Worm (Caenorhabditis elegans) whole organism, young adult: Measurements from ENCODE around the gene T03D3.5.

ENCODE experiments used
- B0019.2 ChIP-seq: fragments of 200-800 bp; sonication (Bioruptor generic); conservative IDR thresholded peaks from 2 replicates; pipeline ENCODE4 v1.3.6; 2022; ENCODE audit warnings: missing genetic modification reagents, missing genetic modification characterization, missing compliant biosample characterization
- B0336.3 ChIP-seq: fragments of 200-800 bp; sonication (Bioruptor generic); IDR thresholded peaks from 2 replicates; pipeline ENCODE4 v1.3.6; 2022; ENCODE audit warnings: missing genetic modification characterization, missing compliant biosample characterization
- C06A6.2 ChIP-seq: fragments of 200-800 bp; sonication (Bioruptor generic); conservative IDR thresholded peaks from 2 replicates; pipeline ENCODE4 v1.3.6; 2022; ENCODE audit warnings: missing genetic modification characterization, missing compliant biosample characterization
- C17E4.6 ChIP-seq: fragments of 200-800 bp; sonication (Bioruptor generic); IDR thresholded peaks from 2 replicates; pipeline ENCODE4 v1.3.6; 2022; ENCODE audit warnings: missing genetic modification reagents, missing genetic modification characterization, missing compliant biosample characterization
- D2030.7 ChIP-seq: fragments of 200-800 bp; sonication (Bioruptor generic); IDR thresholded peaks from 2 replicates; pipeline ENCODE4 v1.3.6; 2022; ENCODE audit warnings: missing genetic modification reagents, missing genetic modification characterization, missing compliant biosample characterization
- F37B4.10 ChIP-seq: fragments of 200-800 bp; sonication (Bioruptor generic); IDR thresholded peaks from 2 replicates; pipeline ENCODE4 v1.3.6; 2022; ENCODE audit warnings: missing genetic modification characterization, missing compliant biosample characterization
- F52B5.7 ChIP-seq: sonication (generic microtip); optimal IDR thresholded peaks from 2 replicates; lab custom pipeline; 2016; ENCODE audit warnings: mild to moderate bottlenecking, missing genetic modification characterization, missing compliant biosample characterization
- F57A8.1 ChIP-seq: fragments of 200-800 bp; sonication (Bioruptor generic); optimal IDR thresholded peaks from 2 replicates; lab custom pipeline; 2018; ENCODE audit warnings: mild to moderate bottlenecking, missing genetic modification characterization, moderate library complexity, missing compliant biosample characterization
- F57C9.4 ChIP-seq: sonication (generic microtip); optimal IDR thresholded peaks from 2 replicates; lab custom pipeline; 2017; ENCODE audit warnings: mild to moderate bottlenecking, missing genetic modification characterization, missing compliant biosample characterization
- K12H6.12 ChIP-seq: fragments of 200-800 bp; sonication (Bioruptor generic); optimal IDR thresholded peaks from 2 replicates; lab custom pipeline; 2018; ENCODE audit warnings: mild to moderate bottlenecking, missing genetic modification characterization, missing compliant biosample characterization
- Y53F4B.3 ChIP-seq: fragments of 200-800 bp; sonication (Bioruptor generic); IDR thresholded peaks from 2 replicates; pipeline ENCODE4 v1.3.6; 2022; ENCODE audit warnings: missing genetic modification reagents, missing genetic modification characterization, missing compliant biosample characterization
- Y79H2A.3 ChIP-seq: fragments of 200-800 bp; sonication (Bioruptor generic); conservative IDR thresholded peaks from 2 replicates; pipeline ENCODE4 v1.3.6; 2022; ENCODE audit warnings: missing genetic modification reagents, missing genetic modification characterization, missing compliant biosample characterization
- aptf-2 ChIP-seq: fragments of 200-800 bp; sonication (Bioruptor generic); conservative IDR thresholded peaks from 2 replicates; pipeline ENCODE4 v1.3.6; 2022; ENCODE audit warnings: missing genetic modification reagents, missing genetic modification characterization, missing compliant biosample characterization
- atf-7 ChIP-seq: sonication (generic microtip); optimal IDR thresholded peaks from 2 replicates; lab custom pipeline; 2017; ENCODE audit warnings: mild to moderate bottlenecking, missing genetic modification characterization, missing compliant biosample characterization
- attf-5 ChIP-seq: fragments of 200-800 bp; sonication (Bioruptor generic); optimal IDR thresholded peaks from 2 replicates; lab custom pipeline; 2018; ENCODE audit warnings: mild to moderate bottlenecking, missing genetic modification characterization, missing compliant biosample characterization
- attf-6 ChIP-seq: fragments of 200-800 bp; sonication (Bioruptor generic); IDR thresholded peaks from 2 replicates; pipeline ENCODE4 v1.3.6; 2022; ENCODE audit warnings: missing genetic modification reagents, missing genetic modification characterization, missing compliant biosample characterization
- ccch-3 ChIP-seq: fragments of 200-800 bp; sonication (Bioruptor generic); optimal IDR thresholded peaks from 2 replicates; lab custom pipeline; 2018; ENCODE audit warnings: mild to moderate bottlenecking, missing genetic modification characterization, missing compliant biosample characterization
- cebp-1 ChIP-seq, 2 experiments: fragments of 200-800 bp in 1 of 2; sonication (Bioruptor generic) in 1 of 2; sonication (generic microtip) in 1 of 2; IDR thresholded peaks in 1 of 2; optimal IDR thresholded peaks in 1 of 2; 2 replicates each; pipeline versions ENCODE4 v1.3.6 to Lab custom; 2017 to 2022; ENCODE audit warnings: missing compliant biosample characterization in 2 of 2, missing genetic modification characterization in 2 of 2, mild to moderate bottlenecking in 1 of 2, missing genetic modification reagents in 1 of 2, moderate library complexity in 1 of 2
- ceh-27 ChIP-seq: fragments of 200-800 bp; sonication (Bioruptor generic); optimal IDR thresholded peaks from 2 replicates; lab custom pipeline; 2018; ENCODE audit warnings: mild to moderate bottlenecking, missing genetic modification characterization, moderate library complexity, missing compliant biosample characterization
- ceh-40 ChIP-seq: fragments of 200-800 bp; sonication (Bioruptor generic); IDR thresholded peaks from 2 replicates; pipeline ENCODE4 v1.3.6; 2022; ENCODE audit warnings: missing genetic modification characterization, missing compliant biosample characterization
- ceh-58 ChIP-seq: fragments of 200-800 bp; sonication (Bioruptor generic); IDR thresholded peaks from 2 replicates; pipeline ENCODE4 v1.3.6; 2022; ENCODE audit warnings: missing genetic modification characterization, missing compliant biosample characterization
- ceh-91 ChIP-seq: fragments of 200-800 bp; sonication (Bioruptor generic); IDR thresholded peaks from 2 replicates; pipeline ENCODE4 v1.3.6; 2022; ENCODE audit warnings: missing genetic modification reagents, missing genetic modification characterization, missing compliant biosample characterization
- chd-7 ChIP-seq: sonication (generic microtip); optimal IDR thresholded peaks from 2 replicates; lab custom pipeline; 2016; ENCODE audit warnings: mild to moderate bottlenecking, missing genetic modification characterization, moderate library complexity, missing compliant biosample characterization
- dox-1 ChIP-seq: fragments of 200-800 bp; sonication (Bioruptor generic); IDR thresholded peaks from 2 replicates; pipeline ENCODE4 v1.3.6; 2022; ENCODE audit warnings: missing genetic modification reagents, missing genetic modification characterization, missing compliant biosample characterization
- him-1 ChIP-seq: sonication (generic microtip); optimal IDR thresholded peaks from 2 replicates; lab custom pipeline; 2016; ENCODE audit warnings: missing genotype, missing genetic modification reagents, missing genetic modification characterization, missing compliant biosample characterization
- hlh-26 ChIP-seq: fragments of 200-800 bp; sonication (Bioruptor generic); conservative IDR thresholded peaks from 2 replicates; pipeline ENCODE4 v1.3.6; 2022; ENCODE audit warnings: missing genetic modification reagents, missing genetic modification characterization, missing compliant biosample characterization
- lag-1 ChIP-seq: fragments of 200-800 bp; sonication (Bioruptor generic); IDR thresholded peaks from 2 replicates; pipeline ENCODE4 v1.3.6; 2022; ENCODE audit warnings: missing genetic modification reagents, missing genetic modification characterization, missing compliant biosample characterization
- let-526 ChIP-seq: fragments of 200-800 bp; sonication (Bioruptor generic); IDR thresholded peaks from 2 replicates; pipeline ENCODE4 v1.3.6; 2022; ENCODE audit warnings: missing genetic modification reagents, missing genetic modification characterization, missing compliant biosample characterization
- lin-54 ChIP-seq: fragments of 200-800 bp; sonication (Bioruptor generic); optimal IDR thresholded peaks from 2 replicates; lab custom pipeline; 2018; ENCODE audit warnings: mild to moderate bottlenecking, missing genetic modification characterization, missing compliant biosample characterization
- lir-1 ChIP-seq: fragments of 200-800 bp; sonication (Bioruptor generic); conservative IDR thresholded peaks from 2 replicates; pipeline ENCODE4 v1.3.6; 2022; ENCODE audit warnings: missing genetic modification reagents, missing genetic modification characterization, missing compliant biosample characterization
- lsl-1 ChIP-seq: fragments of 200-800 bp; sonication (Bioruptor generic); optimal IDR thresholded peaks from 2 replicates; lab custom pipeline; 2018; ENCODE audit warnings: mild to moderate bottlenecking, missing genetic modification characterization, moderate library complexity, missing compliant biosample characterization
- lsy-27 ChIP-seq: sonication (generic microtip); optimal IDR thresholded peaks from 2 replicates; lab custom pipeline; 2017; ENCODE audit warnings: missing genetic modification characterization, mild to moderate bottlenecking, missing compliant biosample characterization, antibody characterized with exemption, missing genotype, borderline replicate concordance; ENCODE audit not compliant: insufficient read depth
- madf-6 ChIP-seq: fragments of 200-800 bp; sonication (Bioruptor generic); IDR thresholded peaks from 2 replicates; pipeline ENCODE4 v1.3.6; 2022; ENCODE audit warnings: missing genetic modification reagents, missing genetic modification characterization, missing compliant biosample characterization
- madf-8 ChIP-seq: fragments of 200-800 bp; sonication (Bioruptor generic); conservative IDR thresholded peaks from 2 replicates; pipeline ENCODE4 v1.3.6; 2022; ENCODE audit warnings: missing genetic modification reagents, missing genetic modification characterization, missing compliant biosample characterization
- nfya-1 ChIP-seq: sonication (generic microtip); optimal IDR thresholded peaks from 2 replicates; lab custom pipeline; 2017; ENCODE audit warnings: antibody characterized with exemption, missing compliant biosample characterization, missing genetic modification characterization, borderline replicate concordance; ENCODE audit not compliant: insufficient read depth
- rec-8 ChIP-seq, 2 experiments: sonication (generic microtip); optimal IDR thresholded peaks; 2 replicates each; lab custom pipeline; 2016; ENCODE audit warnings: mild to moderate bottlenecking in 2 of 2, missing genetic modification characterization in 2 of 2, missing genetic modification reagents in 2 of 2, missing genotype in 2 of 2, missing biosample characterization in 1 of 2, missing compliant biosample characterization in 1 of 2, moderate library complexity in 1 of 2
- sdz-38 ChIP-seq: sonication (generic microtip); optimal IDR thresholded peaks from 2 replicates; lab custom pipeline; 2016; ENCODE audit warnings: missing genotype, missing genetic modification characterization, missing compliant biosample characterization
- snpc-1.3 ChIP-seq: sonication (generic microtip); optimal IDR thresholded peaks from 2 replicates; lab custom pipeline; 2017; ENCODE audit warnings: missing genetic modification characterization, mild to moderate bottlenecking, missing compliant biosample characterization, antibody characterized with exemption, moderate library complexity, missing genotype, missing genetic modification reagents; ENCODE audit not compliant: insufficient read depth
- snpc-3.4 ChIP-seq: sonication (generic microtip); optimal IDR thresholded peaks from 2 replicates; lab custom pipeline; 2017; ENCODE audit warnings: missing genetic modification characterization, mild to moderate bottlenecking, missing compliant biosample characterization, antibody characterized with exemption, moderate library complexity, missing genotype, missing genetic modification reagents
- tlf-1 ChIP-seq: fragments of 200-800 bp; sonication (Bioruptor generic); optimal IDR thresholded peaks from 2 replicates; lab custom pipeline; 2018; ENCODE audit warnings: mild to moderate bottlenecking, missing genetic modification characterization, missing compliant biosample characterization

The T03D3.5 gene

ce11 chrV:2848290-2848937 lies 21.8 kb upstream of the T03D3.5 start, which contains the start of gene srj-49 (continued):
- TF ChIP-seq lag-1 (GFP tag; lab: Robert Waterston, UW): no peak

DNA sequence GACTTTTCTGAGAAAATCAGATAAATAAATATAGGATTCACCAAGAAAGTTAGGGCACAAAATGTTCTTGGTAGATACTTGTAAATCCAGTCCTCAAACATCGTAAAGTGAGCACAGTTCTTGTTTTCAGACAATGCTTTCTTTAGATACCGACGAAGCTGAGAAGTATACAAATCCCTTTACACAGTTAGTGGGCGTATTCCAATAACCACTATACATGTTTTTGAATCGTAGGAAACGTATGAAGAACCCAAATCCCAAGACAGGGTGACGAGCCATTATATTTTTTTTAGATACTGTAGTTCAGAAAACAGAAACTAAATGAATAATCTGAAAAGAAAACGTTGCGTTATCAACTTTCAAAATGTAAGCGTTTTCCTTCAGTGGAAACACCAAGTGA lies 19.1 kb upstream of the T03D3.5 start, which contains the start of gene srj-44:
Gene srj-44, minus strand, starts transcription at position 101 of the 400 bp plus-strand sequence.
- TF ChIP-seq sdz-38 (tag; lab: Kevin White, UChicago) (no peak), attf-6 (GFP tag; lab: Robert Waterston, UW) (no peak), lir-1 (no peak), dox-1 (GFP tag; lab: Robert Waterston, UW) (no peak), C06A6.2 (no peak), madf-6 (GFP tag; lab: Robert Waterston, UW) (no peak), attf-5 (GFP tag; lab: Kevin White, UChicago) (no peak), ceh-40 (GFP tag; lab: Robert Waterston, UW) (no peak), C17E4.6 (no peak), ceh-27 (GFP tag; lab: Kevin White, UChicago) (no peak), ceh-58 (GFP tag; lab: Robert Waterston, UW) (no peak), atf-7 (tag; lab: Kevin White, UChicago) (no peak), lsy-27 (tag; lab: Kevin White, UChicago) (no peak), him-1 (tag; lab: Kevin White, UChicago) (no peak), F37B4.10 (GFP tag; lab: Robert Waterston, UW) (no peak), hlh-26 (GFP tag; lab: Robert Waterston, UW) (no peak)

DNA sequence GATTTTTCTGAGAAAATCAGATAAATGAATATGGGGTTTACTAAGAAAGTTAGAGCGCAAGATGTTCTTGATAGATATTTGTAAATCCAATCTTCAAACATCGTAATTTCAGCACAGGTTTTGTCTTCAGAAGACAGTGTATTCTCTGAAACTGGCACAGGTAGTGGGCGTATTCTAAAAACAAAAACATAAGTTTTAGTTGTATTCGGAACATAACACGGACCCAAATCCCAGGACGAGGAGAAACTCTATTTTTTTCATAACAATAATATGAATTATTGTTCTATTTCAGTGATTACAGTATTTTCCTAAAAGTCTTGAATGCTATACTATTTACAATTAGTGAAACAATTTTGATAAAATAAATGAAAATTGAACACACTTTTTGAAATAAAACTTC lies 9.9 kb upstream of the T03D3.5 start, which contains the start of gene srj-45:
Gene srj-45, minus strand, starts transcription at position 101 of the 400 bp plus-strand sequence.
- TF ChIP-seq F57C9.4 (no peak), tlf-1 (no peak), F57A8.1 (no peak), ccch-3 (GFP tag; lab: Kevin White, UChicago) (no peak), rec-8 (tag; optimal IDR thresholded peaks at IDR 0.05; lab: Kevin White, UChicago) (no peak), B0019.2 (GFP tag; lab: Robert Waterston, UW) (no peak), let-526 (GFP tag; lab: Robert Waterston, UW) (no peak)

ce11 chrV:2832666-2833065 lies 6.0 kb upstream of the T03D3.5 start, which contains the start of gene srj-50:
TSS of gene srj-50 (plus strand) at chrV:2832966.
- no peak for TF ChIP-seq C17E4.6
- TF ChIP-seq snpc-1.3 (tag; lab: Kevin White, UChicago): no peak
- no peak for TF ChIP-seq D2030.7 (GFP tag; lab: Robert Waterston, UW)
- no peak for TF ChIP-seq cebp-1 (GFP tag; IDR thresholded peaks at IDR 0.05; lab: Robert Waterston, UW)
- no peak for TF ChIP-seq cebp-1 (tag; optimal IDR thresholded peaks at IDR 0.05; lab: Kevin White, UChicago)
- TF ChIP-seq, all 124 proteins: peak for 0

ce11 chrV:2830817-2831216 lies 4.2 kb upstream of the T03D3.5 start, which contains the start of gene srw-2:
TSS of gene srw-2 (plus strand) at chrV:2830878.
- TF ChIP-seq ceh-27 (GFP tag; lab: Kevin White, UChicago) (no peak), Y79H2A.3 (no peak), ceh-91 (GFP tag; lab: Robert Waterston, UW) (no peak), madf-8 (GFP tag; lab: Robert Waterston, UW) (no peak), lin-54 (GFP tag; lab: Kevin White, UChicago) (no peak), chd-7 (no peak), aptf-2 (GFP tag; lab: Robert Waterston, UW) (no peak), B0336.3 (no peak), snpc-3.4 (tag; lab: Kevin White, UChicago) (no peak), ceh-58 (GFP tag; lab: Robert Waterston, UW) (no peak), F52B5.7 (tag; lab: Kevin White, UChicago) (no peak), K12H6.12 (tag; lab: Kevin White, UChicago) (no peak), Y53F4B.3 (GFP tag; lab: Robert Waterston, UW) (no peak), nfya-1 (tag; lab: Kevin White, UChicago) (no peak), lsl-1 (GFP tag; lab: Kevin White, UChicago) (no peak)
